Worm (Caenorhabditis elegans) whole organism, late embryonic: ENCODE data around the gene ZK1240.8.
"Not testable (repeated sequence)": the region's sequence is repeated elsewhere in the genome, so short reads cannot be mapped to it uniquely, and the experiment has no call there.

Experiments used
- C38D4.7 ChIP-seq: fragments of 200-800 bp; sonication (Bioruptor generic); optimal IDR thresholded peaks from 2 replicates; lab custom pipeline; 2018; ENCODE audit warnings: mild to moderate bottlenecking, missing genetic modification characterization, moderate library complexity, missing compliant biosample characterization
- K02D7.2 ChIP-seq: sonication (generic microtip); optimal IDR thresholded peaks from 2 replicates; lab custom pipeline; 2017; ENCODE audit warnings: mild to moderate bottlenecking, missing genetic modification characterization, missing compliant biosample characterization
- T23F11.4 ChIP-seq: fragments of 200-800 bp; sonication (Bioruptor generic); optimal IDR thresholded peaks from 2 replicates; lab custom pipeline; 2018; ENCODE audit warnings: mild to moderate bottlenecking, missing genetic modification characterization, missing compliant biosample characterization
- Y22D7AL.16 ChIP-seq: sonication (generic microtip); optimal IDR thresholded peaks from 2 replicates; lab custom pipeline; 2016; ENCODE audit warnings: missing genetic modification characterization, missing compliant biosample characterization
- ama-1 ChIP-seq: fragments of 150-350 bp; optimal IDR thresholded peaks from 2 replicates; lab custom pipeline; 2014
- ceh-14 ChIP-seq: sonication (generic microtip); optimal IDR thresholded peaks from 2 replicates; lab custom pipeline; 2016; ENCODE audit warnings: missing genotype, missing genetic modification characterization, missing compliant biosample characterization
- ceh-19 ChIP-seq: fragments of 200-800 bp; sonication (Bioruptor generic); optimal IDR thresholded peaks from 2 replicates; lab custom pipeline; 2018; ENCODE audit warnings: mild to moderate bottlenecking, missing genetic modification characterization, missing compliant biosample characterization
- ceh-22 ChIP-seq: sonication (generic microtip); optimal IDR thresholded peaks from 2 replicates; lab custom pipeline; 2017; ENCODE audit warnings: missing biosample characterization, missing genetic modification characterization
- ceh-30 ChIP-seq: fragments of 150-350 bp; optimal IDR thresholded peaks from 2 replicates; lab custom pipeline; 2014; ENCODE audit warnings: missing biosample characterization, missing genetic modification characterization
- ceh-6 ChIP-seq: fragments of 200-800 bp; sonication (Bioruptor generic); optimal IDR thresholded peaks from 2 replicates; lab custom pipeline; 2018; ENCODE audit warnings: mild to moderate bottlenecking, missing genetic modification characterization, missing compliant biosample characterization
- ceh-9 ChIP-seq: sonication (generic microtip); optimal IDR thresholded peaks from 2 replicates; lab custom pipeline; 2016; ENCODE audit warnings: mild to moderate bottlenecking, missing genetic modification characterization, inconsistent platforms, missing compliant biosample characterization
- dmd-4 ChIP-seq: sonication (generic microtip); optimal IDR thresholded peaks from 2 replicates; lab custom pipeline; 2016; ENCODE audit warnings: borderline replicate concordance, missing genetic modification characterization, missing compliant biosample characterization
- dve-1 ChIP-seq: sonication (generic microtip); optimal IDR thresholded peaks from 2 replicates; lab custom pipeline; 2017; ENCODE audit warnings: antibody characterized with exemption, mild to moderate bottlenecking, missing genetic modification characterization, missing compliant biosample characterization
- elt-4 ChIP-seq: sonication (generic microtip); optimal IDR thresholded peaks from 2 replicates; lab custom pipeline; 2016; ENCODE audit warnings: missing genetic modification characterization, missing compliant biosample characterization
- fax-1 ChIP-seq: sonication (generic microtip); optimal IDR thresholded peaks from 2 replicates; lab custom pipeline; 2016; ENCODE audit warnings: missing genotype, missing genetic modification characterization, missing compliant biosample characterization
- hlh-13 ChIP-seq: fragments of 200-800 bp; sonication (Bioruptor generic); optimal IDR thresholded peaks from 2 replicates; lab custom pipeline; 2018; ENCODE audit warnings: mild to moderate bottlenecking, missing genetic modification characterization, missing compliant biosample characterization
- hlh-15 ChIP-seq: sonication (generic microtip); optimal IDR thresholded peaks from 2 replicates; lab custom pipeline; 2016; ENCODE audit warnings: missing genetic modification characterization, missing compliant biosample characterization
- hlh-30 ChIP-seq: sonication (generic microtip); optimal IDR thresholded peaks from 2 replicates; lab custom pipeline; 2017; ENCODE audit warnings: antibody characterized with exemption, missing genetic modification characterization, missing compliant biosample characterization; ENCODE audit not compliant: insufficient read depth
- hlh-6 ChIP-seq: sonication (generic microtip); optimal IDR thresholded peaks from 2 replicates; lab custom pipeline; 2016; ENCODE audit warnings: missing genotype, missing genetic modification characterization, missing compliant biosample characterization
- hlh-8 ChIP-seq: sonication (generic microtip); optimal IDR thresholded peaks from 2 replicates; lab custom pipeline; 2016; ENCODE audit warnings: missing genotype, missing genetic modification characterization, missing compliant biosample characterization
- lim-6 ChIP-seq: sonication (generic microtip); optimal IDR thresholded peaks from 2 replicates; lab custom pipeline; 2016; ENCODE audit warnings: missing genetic modification characterization, missing compliant biosample characterization
- lin-11 ChIP-seq: fragments of 200-800 bp; sonication (Bioruptor generic); optimal IDR thresholded peaks from 2 replicates; lab custom pipeline; 2018; ENCODE audit warnings: mild to moderate bottlenecking, missing genetic modification characterization, missing compliant biosample characterization
- madf-2 ChIP-seq: sonication (generic microtip); optimal IDR thresholded peaks from 2 replicates; lab custom pipeline; 2017; ENCODE audit warnings: missing genetic modification characterization, missing compliant biosample characterization
- nhr-232 ChIP-seq: sonication (generic microtip); optimal IDR thresholded peaks from 2 replicates; lab custom pipeline; 2016; ENCODE audit warnings: missing genetic modification characterization, missing compliant biosample characterization
- npax-4 ChIP-seq: sonication (generic microtip); optimal IDR thresholded peaks from 2 replicates; lab custom pipeline; 2016; ENCODE audit warnings: missing genetic modification characterization, missing compliant biosample characterization
- odd-2 ChIP-seq: sonication (generic microtip); optimal IDR thresholded peaks from 2 replicates; lab custom pipeline; 2017; ENCODE audit warnings: antibody characterized with exemption, mild to moderate bottlenecking, missing genetic modification characterization, missing compliant biosample characterization
- pag-3 ChIP-seq: sonication (generic microtip); optimal IDR thresholded peaks from 2 replicates; lab custom pipeline; 2016; ENCODE audit warnings: missing compliant biosample characterization, missing genetic modification characterization, borderline replicate concordance
- pat-9 ChIP-seq: fragments of 200-800 bp; sonication (Bioruptor generic); optimal IDR thresholded peaks from 2 replicates; lab custom pipeline; 2018; ENCODE audit warnings: mild to moderate bottlenecking, missing genetic modification characterization, moderate library complexity, missing compliant biosample characterization
- pqm-1 ChIP-seq: sonication (generic microtip); optimal IDR thresholded peaks from 2 replicates; lab custom pipeline; 2016; ENCODE audit warnings: missing genetic modification characterization, missing compliant biosample characterization
- pros-1 ChIP-seq: fragments of 150-350 bp; optimal IDR thresholded peaks from 2 replicates; lab custom pipeline; 2014; ENCODE audit warnings: missing biosample characterization, missing genetic modification reagents, missing genetic modification characterization
- ref-2 ChIP-seq: sonication (generic microtip); optimal IDR thresholded peaks from 2 replicates; lab custom pipeline; 2016; ENCODE audit warnings: missing genetic modification characterization, missing compliant biosample characterization
- sdc-2 ChIP-seq: sonication (generic microtip); optimal IDR thresholded peaks from 2 replicates; lab custom pipeline; 2016; ENCODE audit warnings: missing genotype, missing genetic modification characterization, missing compliant biosample characterization
- sox-2 ChIP-seq: fragments of 200-800 bp; sonication (Bioruptor generic); IDR thresholded peaks from 2 replicates; pipeline ENCODE4 v1.3.6; 2022; ENCODE audit warnings: missing genetic modification reagents, missing genetic modification characterization, missing compliant biosample characterization
- sox-4 ChIP-seq: sonication (generic microtip); optimal IDR thresholded peaks from 2 replicates; lab custom pipeline; 2017; ENCODE audit warnings: mild to moderate bottlenecking, missing genetic modification characterization, inconsistent platforms, missing compliant biosample characterization
- ttx-3 ChIP-seq: sonication (generic microtip); optimal IDR thresholded peaks from 2 replicates; lab custom pipeline; 2016; ENCODE audit warnings: missing genetic modification reagents, missing genetic modification characterization, missing compliant biosample characterization
- unc-3 ChIP-seq, 2 experiments: fragments of 200-800 bp in 1 of 2; sonication (Bioruptor generic) in 1 of 2; sonication (generic microtip) in 1 of 2; conservative IDR thresholded peaks in 1 of 2; optimal IDR thresholded peaks in 1 of 2; 2 replicates each; pipeline versions ENCODE4 v1.3.6 to Lab custom; 2016 to 2022; ENCODE audit warnings: missing compliant biosample characterization in 2 of 2, missing genetic modification characterization in 2 of 2, missing genetic modification reagents in 1 of 2
- unc-42 ChIP-seq: sonication (generic microtip); optimal IDR thresholded peaks from 2 replicates; lab custom pipeline; 2016; ENCODE audit warnings: missing genotype, missing genetic modification characterization, missing compliant biosample characterization
- unc-55 ChIP-seq: sonication (generic microtip); optimal IDR thresholded peaks from 2 replicates; lab custom pipeline; 2017; ENCODE audit warnings: missing biosample characterization, missing genetic modification reagents, missing genetic modification characterization
- unc-86 ChIP-seq: sonication (generic microtip); optimal IDR thresholded peaks from 2 replicates; lab custom pipeline; 2016; ENCODE audit warnings: missing genetic modification characterization, missing compliant biosample characterization

Gene ZK1240.8

ce11 chrII:2289441-2289840 lies 39.4 kb downstream of the ZK1240.8 start:
- TF ChIP-seq unc-55 (GFP tag; lab: Kevin White, UChicago) (peak; percentile 87), K02D7.2 (tag; lab: Kevin White, UChicago) (no peak), pros-1 (tag; lab: Kevin White, UChicago) (no peak), dmd-4 (tag; lab: Kevin White, UChicago) (no peak), unc-3 (GFP tag; conservative IDR thresholded peaks at IDR 0.05; lab: Robert Waterston, UW) (no peak), unc-3 (tag; optimal IDR thresholded peaks at IDR 0.05; lab: Kevin White, UChicago) (peak; percentile 50)

ce11 chrII:2288798-2289197 lies 40.1 kb downstream of the ZK1240.8 start, which contains the start of the genes K09F6.10 and K09F6.13:
K09F6.10 (minus strand) TSS chrII:2288883.
K09F6.13 (plus strand) TSS chrII:2289114.
- TF ChIP-seq lim-6 (tag; lab: Kevin White, UChicago) (no peak), K02D7.2 (tag; lab: Kevin White, UChicago) (no peak), ceh-6 (GFP tag; lab: Kevin White, UChicago) (no peak), pag-3 (tag; lab: Kevin White, UChicago) (no peak), pat-9 (tag; lab: Kevin White, UChicago) (no peak), unc-3 (GFP tag; conservative IDR thresholded peaks at IDR 0.05; lab: Robert Waterston, UW) (no peak), unc-3 (tag; optimal IDR thresholded peaks at IDR 0.05; lab: Kevin White, UChicago) (no peak), dve-1 (tag; lab: Kevin White, UChicago) (no peak), sdc-2 (tag; lab: Kevin White, UChicago) (no peak), ceh-14 (no peak), npax-4 (tag; lab: Kevin White, UChicago) (no peak), nhr-232 (tag; lab: Kevin White, UChicago) (no peak), pqm-1 (tag; lab: Kevin White, UChicago) (no peak), ceh-9 (tag; lab: Kevin White, UChicago) (no peak), ceh-22 (tag; lab: Kevin White, UChicago) (no peak), hlh-15 (tag; lab: Kevin White, UChicago) (no peak), sox-4 (tag; lab: Kevin White, UChicago) (no peak)

- TF ChIP-seq hlh-30 (tag; lab: Kevin White, UChicago) = no peak
- TF ChIP-seq C38D4.7 (GFP tag; lab: Kevin White, UChicago) = no peak
- no peak for TF ChIP-seq madf-2
- TF ChIP-seq sox-2 (GFP tag; lab: Robert Waterston, UW) = no peak
- no peak for TF ChIP-seq hlh-15 (tag; lab: Kevin White, UChicago)
- TF ChIP-seq fax-1 (tag; lab: Kevin White, UChicago) = no peak
- TF ChIP-seq ceh-30 (tag; lab: Kevin White, UChicago) = no peak
- TF ChIP-seq Y22D7AL.16 (tag; lab: Kevin White, UChicago) = no peak
- no peak for TF ChIP-seq ceh-9 (tag; lab: Kevin White, UChicago)
- no peak for TF ChIP-seq ceh-14
- TF ChIP-seq unc-55 (GFP tag; lab: Kevin White, UChicago) = no peak
- no peak for TF ChIP-seq odd-2 (tag; lab: Kevin White, UChicago)
Measured at ce11 chrII:2284703-2285102, 44.2 kb downstream of the ZK1240.8 start.

ce11 chrII:2282599-2282998 lies 46.3 kb downstream of the ZK1240.8 start, which contains the start of gene K09F6.9:
K09F6.9 (minus strand) TSS chrII:2282699.
- TF ChIP-seq ceh-19 (GFP tag; lab: Kevin White, UChicago); unc-3 (GFP tag; conservative IDR thresholded peaks at IDR 0.05; lab: Robert Waterston, UW); unc-3 (tag; optimal IDR thresholded peaks at IDR 0.05; lab: Kevin White, UChicago); ttx-3 (tag; lab: Kevin White, UChicago): not testable (repeated sequence)

ce11 chrII:2279839-2280238 lies 49.0 kb downstream of the ZK1240.8 start, which contains the start of gene K09F6.11:
K09F6.11 (plus strand) TSS chrII:2280139.
- no peak for TF ChIP-seq ceh-14
- TF ChIP-seq hlh-13 (GFP tag; lab: Kevin White, UChicago) = no peak
- no peak for TF ChIP-seq ref-2 (tag; lab: Kevin White, UChicago)
- TF ChIP-seq pag-3 (tag; lab: Kevin White, UChicago) = no peak
- TF ChIP-seq pat-9 (tag; lab: Kevin White, UChicago) = no peak
- no peak for TF ChIP-seq T23F11.4
- no peak for TF ChIP-seq unc-42 (tag; lab: Kevin White, UChicago)
- TF ChIP-seq hlh-15 (tag; lab: Kevin White, UChicago) = no peak
- TF ChIP-seq hlh-6 (tag; lab: Kevin White, UChicago) = no peak
- no peak for TF ChIP-seq lin-11 (tag; lab: Kevin White, UChicago)
- no peak for TF ChIP-seq elt-4 (tag; lab: Kevin White, UChicago)
- no peak for TF ChIP-seq ama-1 (lab: Kevin White, UChicago)
- TF ChIP-seq hlh-8 (tag; lab: Kevin White, UChicago) = no peak
- no peak for TF ChIP-seq C38D4.7 (GFP tag; lab: Kevin White, UChicago)
- no peak for TF ChIP-seq unc-86 (tag; lab: Kevin White, UChicago)
- TF ChIP-seq K02D7.2 (tag; lab: Kevin White, UChicago) = no peak
